Worm (Caenorhabditis elegans) whole organism, L3 larva: ENCODE results near the gene mrpl-40.
A peak's percentile ranks its signal among the peaks of the same experiment; 100 is the strongest.

ENCODE experiments used
- R02D3.7 ChIP-seq: fragments of 150-350 bp; optimal IDR thresholded peaks from 2 replicates; lab custom pipeline; 2014; ENCODE audit warnings: missing biosample characterization, missing genetic modification characterization
- aly-2 ChIP-seq: fragments of 150-350 bp; optimal IDR thresholded peaks from 2 replicates; lab custom pipeline; 2014; ENCODE audit warnings: missing biosample characterization, missing genetic modification characterization
- ama-1 ChIP-seq: fragments of 150-350 bp; optimal IDR thresholded peaks from 2 replicates; lab custom pipeline; 2018
- ceh-16 ChIP-seq: sonication (generic microtip); optimal IDR thresholded peaks from 2 replicates; lab custom pipeline; 2017; ENCODE audit warnings: missing biosample characterization, missing genetic modification characterization
- ceh-28 ChIP-seq: fragments of 150-350 bp; optimal IDR thresholded peaks from 2 replicates; lab custom pipeline; 2014; ENCODE audit warnings: missing biosample characterization, missing genetic modification reagents, missing genetic modification characterization
- ceh-9 ChIP-seq: sonication (generic microtip); optimal IDR thresholded peaks from 2 replicates; lab custom pipeline; 2018; ENCODE audit warnings: missing biosample characterization, missing genetic modification characterization
- egl-27 ChIP-seq: sonication (generic microtip); optimal IDR thresholded peaks from 4 replicates; lab custom pipeline; 2017; ENCODE audit warnings: missing biosample characterization, missing genetic modification reagents, missing genetic modification characterization
- elt-1 ChIP-seq: fragments of 150-350 bp; optimal IDR thresholded peaks from 2 replicates; lab custom pipeline; 2014; ENCODE audit warnings: missing biosample characterization, missing genetic modification characterization
- elt-2 ChIP-seq: sonication (generic microtip); optimal IDR thresholded peaks from 2 replicates; lab custom pipeline; 2016; ENCODE audit warnings: missing genetic modification reagents, mild to moderate bottlenecking, missing genetic modification characterization, missing compliant biosample characterization
- elt-3 ChIP-seq, 3 experiments: fragments of 150-350 bp in 1 of 3; sonication (generic microtip) in 2 of 3; optimal IDR thresholded peaks; 2 replicates in 2 of 3; 4 replicates in 1 of 3; lab custom pipeline; 2014 to 2017; ENCODE audit warnings: missing biosample characterization in 3 of 3, missing genetic modification characterization in 3 of 3
- eor-1 ChIP-seq, 2 experiments: fragments of 150-350 bp; optimal IDR thresholded peaks; 2 replicates each; lab custom pipeline; 2014 to 2018; ENCODE audit warnings: missing biosample characterization in 2 of 2, missing genetic modification characterization in 2 of 2
- fkh-10 ChIP-seq: sonication (generic microtip); optimal IDR thresholded peaks from 2 replicates; lab custom pipeline; 2017; ENCODE audit warnings: missing biosample characterization, missing genetic modification reagents, missing genetic modification characterization
- fkh-2 ChIP-seq: fragments of 150-350 bp; optimal IDR thresholded peaks from 2 replicates; lab custom pipeline; 2014; ENCODE audit warnings: missing biosample characterization, missing genetic modification reagents, missing genetic modification characterization
- fos-1 ChIP-seq: fragments of 150-350 bp; optimal IDR thresholded peaks from 2 replicates; lab custom pipeline; 2014; ENCODE audit warnings: missing biosample characterization, missing genetic modification characterization
- hmg-11 ChIP-seq: sonication (generic microtip); optimal IDR thresholded peaks from 2 replicates; lab custom pipeline; 2016; ENCODE audit warnings: missing genetic modification characterization, missing compliant biosample characterization
- jun-1 ChIP-seq: fragments of 150-350 bp; optimal IDR thresholded peaks from 2 replicates; lab custom pipeline; 2014; ENCODE audit warnings: missing biosample characterization, missing genetic modification reagents, missing genetic modification characterization
- lin-39 ChIP-seq: fragments of 150-350 bp; optimal IDR thresholded peaks from 2 replicates; lab custom pipeline; 2018; ENCODE audit warnings: missing biosample characterization, missing genetic modification reagents, missing genetic modification characterization
- lsy-12 ChIP-seq: sonication (generic microtip); optimal IDR thresholded peaks from 2 replicates; lab custom pipeline; 2016; ENCODE audit warnings: mild to moderate bottlenecking, missing genetic modification characterization, missing compliant biosample characterization
- mdl-1 ChIP-seq: fragments of 150-350 bp; optimal IDR thresholded peaks from 2 replicates; lab custom pipeline; 2014; ENCODE audit warnings: missing biosample characterization, missing genetic modification characterization
- mml-1 ChIP-seq: fragments of 150-350 bp; sonication (generic microtip); optimal IDR thresholded peaks from 3 replicates; lab custom pipeline; 2014; ENCODE audit warnings: missing biosample characterization, missing genetic modification characterization
- nfya-1 ChIP-seq: sonication (generic microtip); optimal IDR thresholded peaks from 2 replicates; lab custom pipeline; 2017; ENCODE audit warnings: missing genetic modification characterization, mild to moderate bottlenecking, missing compliant biosample characterization, antibody characterized with exemption, moderate library complexity; ENCODE audit not compliant: insufficient read depth
- nhr-11 ChIP-seq: fragments of 150-350 bp; optimal IDR thresholded peaks from 2 replicates; lab custom pipeline; 2014; ENCODE audit warnings: missing biosample characterization, missing genetic modification characterization
- nhr-23 ChIP-seq: fragments of 150-350 bp; optimal IDR thresholded peaks from 2 replicates; lab custom pipeline; 2014; ENCODE audit warnings: missing biosample characterization, missing genetic modification reagents, missing genetic modification characterization
- nhr-237 ChIP-seq: fragments of 150-350 bp; optimal IDR thresholded peaks from 2 replicates; lab custom pipeline; 2014; ENCODE audit warnings: missing biosample characterization, missing genetic modification characterization
- nhr-25 ChIP-seq: sonication (generic microtip); optimal IDR thresholded peaks from 2 replicates; lab custom pipeline; 2017; ENCODE audit warnings: missing biosample characterization, missing genetic modification characterization
- nhr-28 ChIP-seq: fragments of 150-350 bp; optimal IDR thresholded peaks from 2 replicates; lab custom pipeline; 2014; ENCODE audit warnings: missing biosample characterization, missing genetic modification characterization
- nhr-43 ChIP-seq: sonication (generic microtip); optimal IDR thresholded peaks from 2 replicates; lab custom pipeline; 2016; ENCODE audit warnings: mild to moderate bottlenecking, missing genetic modification characterization, missing compliant biosample characterization; ENCODE audit not compliant: poor library complexity, severe bottlenecking
- nhr-67 ChIP-seq: fragments of 150-350 bp; optimal IDR thresholded peaks from 2 replicates; lab custom pipeline; 2014; ENCODE audit warnings: missing biosample characterization, missing genetic modification characterization
- nhr-77 ChIP-seq: fragments of 150-350 bp; optimal IDR thresholded peaks from 2 replicates; lab custom pipeline; 2014; ENCODE audit warnings: missing biosample characterization, missing genetic modification characterization
- pha-4 ChIP-seq: fragments of 150-350 bp; optimal IDR thresholded peaks from 2 replicates; lab custom pipeline; 2014; ENCODE audit warnings: missing biosample characterization, missing genetic modification reagents, missing genetic modification characterization
- pqm-1 ChIP-seq: fragments of 150-350 bp; optimal IDR thresholded peaks from 2 replicates; lab custom pipeline; 2017; ENCODE audit warnings: missing biosample characterization, missing genetic modification characterization, inconsistent platforms
- sea-2 ChIP-seq: fragments of 150-350 bp; sonication (generic microtip); optimal IDR thresholded peaks from 4 replicates; lab custom pipeline; 2014; ENCODE audit warnings: missing biosample characterization, missing genetic modification reagents, missing genetic modification characterization
- skn-1 ChIP-seq: fragments of 150-350 bp; optimal IDR thresholded peaks from 2 replicates; lab custom pipeline; 2014; ENCODE audit warnings: missing biosample characterization, missing genetic modification characterization
- snpc-4 ChIP-seq: fragments of 150-350 bp; optimal IDR thresholded peaks from 2 replicates; lab custom pipeline; 2014; ENCODE audit warnings: missing biosample characterization, missing genetic modification characterization
- tbx-2 ChIP-seq: sonication (generic microtip); optimal IDR thresholded peaks from 2 replicates; lab custom pipeline; 2016; ENCODE audit warnings: mild to moderate bottlenecking, missing genetic modification characterization, missing compliant biosample characterization
- unc-62 ChIP-seq: fragments of 150-350 bp; sonication (generic microtip); optimal IDR thresholded peaks from 4 replicates; lab custom pipeline; 2014; ENCODE audit warnings: missing biosample characterization, missing genetic modification reagents, missing genetic modification characterization
- zag-1 ChIP-seq: fragments of 150-350 bp; optimal IDR thresholded peaks from 2 replicates; lab custom pipeline; 2014; ENCODE audit warnings: missing biosample characterization, missing genetic modification characterization
- ztf-11 ChIP-seq: fragments of 150-350 bp; optimal IDR thresholded peaks from 2 replicates; lab custom pipeline; 2014; ENCODE audit warnings: missing biosample characterization, missing genetic modification characterization
- ztf-4 ChIP-seq: fragments of 150-350 bp; optimal IDR thresholded peaks from 2 replicates; lab custom pipeline; 2014; ENCODE audit warnings: missing biosample characterization, missing genetic modification characterization

The mrpl-40 gene

DNA sequence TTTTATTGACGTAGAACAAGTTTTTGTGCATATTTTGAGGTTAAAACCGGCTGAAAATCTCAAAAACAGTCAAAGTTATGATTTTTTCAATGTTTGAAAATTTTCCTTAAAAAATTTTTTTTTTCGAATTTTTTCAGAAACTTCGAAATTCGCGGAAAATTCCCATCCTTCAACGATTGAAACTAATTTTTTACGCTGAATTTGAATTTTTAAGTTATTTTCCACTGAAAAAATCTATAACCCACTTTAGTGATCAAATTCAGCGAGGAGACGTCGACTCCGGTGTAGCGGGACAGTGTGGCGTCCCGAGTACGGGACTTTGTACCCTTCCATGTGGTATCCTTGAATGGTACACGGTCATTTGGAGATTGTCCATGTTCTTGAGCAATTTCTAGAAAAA is 4.9 kb downstream of the mrpl-40 start:
- no peak for TF ChIP-seq ztf-4 (tag; lab: Kevin White, UChicago)
- no peak for TF ChIP-seq ceh-9 (tag; lab: Kevin White, UChicago)
- TF ChIP-seq lsy-12 = no peak
- TF ChIP-seq eor-1 (tag; optimal IDR thresholded peaks at IDR 0.05; lab: Kevin White, UChicago) = no peak
- no peak for TF ChIP-seq nhr-237 (tag; lab: Kevin White, UChicago)
- TF ChIP-seq elt-2 (tag; lab: Kevin White, UChicago) = no peak
- TF ChIP-seq mml-1 (tag; lab: Kevin White, UChicago) = no peak
- no peak for TF ChIP-seq tbx-2 (tag; lab: Kevin White, UChicago)
- TF ChIP-seq nhr-23 = no peak
- TF ChIP-seq nhr-77 = no peak
- TF ChIP-seq ama-1 (lab: Kevin White, UChicago) = no peak
- no peak for TF ChIP-seq elt-3 (tag; optimal IDR thresholded peaks at IDR 0.05; lab: Kevin White, UChicago)
- no peak for TF ChIP-seq unc-62

DNA sequence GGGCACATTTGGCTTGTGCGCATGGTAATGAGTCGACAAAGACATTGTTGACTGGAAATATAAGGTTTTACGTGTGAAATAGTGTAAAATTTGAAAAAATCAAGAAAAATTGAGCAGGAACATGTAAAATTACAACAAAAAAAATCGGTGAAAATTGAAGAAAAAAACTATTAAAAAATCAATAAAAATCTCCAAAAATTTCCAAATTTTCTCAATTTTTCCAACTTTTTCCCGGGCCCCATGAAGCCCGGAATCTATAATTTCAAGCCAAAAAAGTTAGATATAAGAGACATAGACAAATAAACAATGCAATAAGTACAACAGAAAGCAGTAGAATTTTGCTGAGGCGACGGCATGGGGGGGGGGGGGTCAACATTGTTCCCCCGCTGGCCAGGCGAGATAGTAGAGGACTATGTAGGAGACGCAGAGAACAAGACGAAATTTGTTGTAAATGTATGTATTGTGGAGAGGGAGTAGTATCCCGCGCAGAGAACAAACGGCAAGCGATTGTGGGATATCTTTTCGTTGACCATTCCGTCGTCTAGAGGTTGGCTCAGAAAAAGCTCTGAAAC is 7.5 kb downstream of the mrpl-40 start, which contains the start of gene pat-4:
pat-4 (minus strand) TSS at position 51 of the 572 bp plus-strand sequence.
- TF ChIP-seq nfya-1 (peak; percentile 33), nhr-28 (tag; lab: Kevin White, UChicago) (no peak), ztf-11 (tag; lab: Kevin White, UChicago) (no peak), nhr-23 (peak; percentile 1), nhr-11 (tag; lab: Kevin White, UChicago) (no peak), ama-1 (lab: Kevin White, UChicago) (no peak), elt-2 (tag; lab: Kevin White, UChicago) (peak; percentile 1), hmg-11 (tag; lab: Kevin White, UChicago) (peak; percentile 77), pha-4 (tag; lab: Kevin White, UChicago) (peak; percentile 77), fos-1 (no peak), snpc-4 (no peak), pqm-1 (tag; lab: Kevin White, UChicago) (no peak), lsy-12 (no peak), nhr-25 (tag; lab: Kevin White, UChicago) (no peak), elt-3 (tag; optimal IDR thresholded peaks at IDR 0.05; lab: Kevin White, UChicago) (no peak)

DNA sequence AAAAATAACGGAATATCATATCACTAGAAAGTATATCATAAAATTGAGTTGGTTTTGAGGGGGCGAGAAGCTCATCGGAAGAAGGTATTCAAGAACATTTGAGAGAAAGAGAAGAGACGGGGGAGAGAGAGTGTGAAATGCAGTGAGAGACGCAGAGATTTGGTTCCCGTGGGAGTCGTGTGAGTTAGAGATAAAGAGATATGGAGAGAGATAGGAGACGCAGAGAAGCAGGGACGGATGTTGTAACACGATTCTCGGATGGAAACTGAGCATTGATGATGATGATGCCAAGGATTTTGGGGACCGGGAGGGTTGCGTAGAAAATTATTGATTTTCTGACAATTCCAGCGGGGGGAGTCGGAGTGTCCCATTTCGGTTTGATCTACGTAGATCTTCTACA is 8.8 kb downstream of the mrpl-40 start:
- peak; percentile 58 for TF ChIP-seq ceh-28 (tag; lab: Kevin White, UChicago)
- no peak for TF ChIP-seq nhr-28 (tag; lab: Kevin White, UChicago)
- TF ChIP-seq skn-1 = no peak
- TF ChIP-seq egl-27 (tag; lab: Kevin White, UChicago) = no peak
- no peak for TF ChIP-seq fos-1
- TF ChIP-seq fkh-2 = no peak
- no peak for TF ChIP-seq pha-4 (tag; lab: Kevin White, UChicago)
- no peak for TF ChIP-seq nhr-43
- no peak for TF ChIP-seq fkh-10 (GFP tag; lab: Kevin White, UChicago)
- no peak for TF ChIP-seq ceh-16 (tag; lab: Kevin White, UChicago)
- TF ChIP-seq hmg-11 (tag; lab: Kevin White, UChicago) = no peak
- no peak for TF ChIP-seq nhr-67 (tag; lab: Kevin White, UChicago)
- TF ChIP-seq elt-2 (tag; lab: Kevin White, UChicago) = peak; percentile 12
- no peak for TF ChIP-seq nhr-237 (tag; lab: Kevin White, UChicago)
- TF ChIP-seq ama-1 (lab: Kevin White, UChicago) = no peak
- TF ChIP-seq nhr-11 (tag; lab: Kevin White, UChicago) = no peak
- TF ChIP-seq ztf-4 (tag; lab: Kevin White, UChicago) = no peak
- TF ChIP-seq lin-39 (tag; lab: Kevin White, UChicago) = no peak
- peak; percentile 46 for TF ChIP-seq nfya-1
- TF ChIP-seq jun-1 (tag; lab: Kevin White, UChicago) = no peak
- TF ChIP-seq mdl-1 (tag; lab: Kevin White, UChicago) = no peak
- no peak for TF ChIP-seq aly-2 (tag; lab: Kevin White, UChicago)
- no peak for TF ChIP-seq sea-2 (GFP tag; lab: Kevin White, UChicago)
- no peak for TF ChIP-seq zag-1 (tag; lab: Kevin White, UChicago)
- TF ChIP-seq nhr-77 = no peak
- no peak for TF ChIP-seq nhr-25 (tag; lab: Kevin White, UChicago)
- no peak for TF ChIP-seq ceh-9 (tag; lab: Kevin White, UChicago)
- no peak for TF ChIP-seq pqm-1 (tag; lab: Kevin White, UChicago)
- no peak for TF ChIP-seq elt-1 (tag; lab: Kevin White, UChicago)
- peak; percentile 13 for TF ChIP-seq R02D3.7 (tag; lab: Kevin White, UChicago)
